Worm (Caenorhabditis elegans) whole organism, L4 larva: ENCODE data around the gene F32H5.4.

ENCODE experiments used
- D1046.2 ChIP-seq: fragments of 200-800 bp; sonication (Bioruptor generic); IDR thresholded peaks from 2 replicates; pipeline ENCODE4 v1.3.6; 2022; ENCODE audit warnings: missing genetic modification characterization, missing compliant biosample characterization
- T20F7.1 ChIP-seq: fragments of 200-800 bp; sonication (Bioruptor generic); optimal IDR thresholded peaks from 2 replicates; lab custom pipeline; 2018; ENCODE audit warnings: mild to moderate bottlenecking, missing genetic modification characterization, missing compliant biosample characterization
- T26A8.4 ChIP-seq: fragments of 200-800 bp; sonication (Bioruptor generic); IDR thresholded peaks from 2 replicates; pipeline ENCODE4 v1.3.6; 2022; ENCODE audit warnings: missing genetic modification characterization, missing compliant biosample characterization
- Y48G9A.11 ChIP-seq: fragments of 200-800 bp; sonication (Bioruptor generic); IDR thresholded peaks from 2 replicates; pipeline ENCODE4 v1.3.6; 2022; ENCODE audit warnings: missing genetic modification reagents, missing genetic modification characterization, missing compliant biosample characterization
- Y5F2A.4 ChIP-seq: fragments of 200-800 bp; sonication (Bioruptor generic); optimal IDR thresholded peaks from 2 replicates; lab custom pipeline; 2018; ENCODE audit warnings: mild to moderate bottlenecking, missing genetic modification characterization, missing compliant biosample characterization
- ZK337.2 ChIP-seq: fragments of 200-800 bp; sonication (Bioruptor generic); IDR thresholded peaks from 2 replicates; pipeline ENCODE4 v1.3.6; 2022; ENCODE audit warnings: missing genetic modification reagents, missing genetic modification characterization, missing compliant biosample characterization
- ZK546.5 ChIP-seq, 2 experiments: sonication (generic microtip); optimal IDR thresholded peaks; 2 replicates each; lab custom pipeline; 2017; ENCODE audit warnings: missing biosample characterization in 2 of 2, missing genetic modification characterization in 2 of 2
- arid-1 ChIP-seq: fragments of 200-800 bp; sonication (Bioruptor generic); conservative IDR thresholded peaks from 2 replicates; pipeline ENCODE4 v1.3.6; 2022; ENCODE audit warnings: missing genetic modification reagents, missing genetic modification characterization, missing compliant biosample characterization
- attf-4 ChIP-seq: sonication (generic microtip); optimal IDR thresholded peaks from 3 replicates; lab custom pipeline; 2017; ENCODE audit warnings: missing biosample characterization, missing genetic modification characterization
- ceh-20 ChIP-seq: fragments of 200-800 bp; sonication (Bioruptor generic); IDR thresholded peaks from 2 replicates; pipeline ENCODE4 v1.3.6; 2022; ENCODE audit warnings: missing genetic modification reagents, missing genetic modification characterization, missing compliant biosample characterization
- ceh-44 ChIP-seq: fragments of 200-800 bp; sonication (Bioruptor generic); IDR thresholded peaks from 2 replicates; pipeline ENCODE4 v1.3.6; 2022; ENCODE audit warnings: missing genetic modification reagents, missing genetic modification characterization, missing compliant biosample characterization
- ceh-62 ChIP-seq: sonication (generic microtip); optimal IDR thresholded peaks from 2 replicates; lab custom pipeline; 2017; ENCODE audit warnings: missing biosample characterization, missing genetic modification characterization
- ceh-82 ChIP-seq: sonication (generic microtip); optimal IDR thresholded peaks from 2 replicates; lab custom pipeline; 2017; ENCODE audit warnings: missing biosample characterization, missing genetic modification characterization
- ctbp-1 ChIP-seq: fragments of 200-800 bp; sonication (Bioruptor generic); IDR thresholded peaks from 2 replicates; pipeline ENCODE4 v1.3.6; 2022; ENCODE audit warnings: missing genetic modification reagents, missing genetic modification characterization, missing compliant biosample characterization
- daf-16 ChIP-seq, 3 experiments: sonication (generic microtip); optimal IDR thresholded peaks; 2 replicates each; lab custom pipeline; 2016 to 2017; ENCODE audit warnings: missing genetic modification characterization in 3 of 3, missing genetic modification reagents in 3 of 3, mild to moderate bottlenecking in 2 of 3, missing compliant biosample characterization in 2 of 3, missing biosample characterization in 1 of 3, moderate library complexity in 1 of 3
- daf-8 ChIP-seq: fragments of 200-800 bp; sonication (Bioruptor generic); IDR thresholded peaks from 2 replicates; pipeline ENCODE4 v1.3.6; 2022; ENCODE audit warnings: missing genetic modification characterization, missing compliant biosample characterization
- dmd-9 ChIP-seq: fragments of 200-800 bp; sonication (Bioruptor generic); IDR thresholded peaks from 2 replicates; pipeline ENCODE4 v1.3.6; 2022; ENCODE audit warnings: missing genetic modification reagents, missing genetic modification characterization, missing compliant biosample characterization
- dpl-1 ChIP-seq: fragments of 150-350 bp; optimal IDR thresholded peaks from 2 replicates; lab custom pipeline; 2014; ENCODE audit warnings: missing biosample characterization, missing genetic modification reagents, missing genetic modification characterization
- dve-1 ChIP-seq: sonication (generic microtip); optimal IDR thresholded peaks from 2 replicates; lab custom pipeline; 2017; ENCODE audit warnings: antibody characterized with exemption, mild to moderate bottlenecking, missing genetic modification characterization, missing compliant biosample characterization; ENCODE audit not compliant: insufficient read depth
- egl-27 ChIP-seq: sonication (generic microtip); optimal IDR thresholded peaks from 3 replicates; lab custom pipeline; 2017; ENCODE audit warnings: missing biosample characterization, missing genetic modification reagents, missing genetic modification characterization
- fos-1 ChIP-seq: fragments of 150-350 bp; optimal IDR thresholded peaks from 2 replicates; lab custom pipeline; 2014; ENCODE audit warnings: missing biosample characterization, missing genetic modification characterization
- gei-8 ChIP-seq: fragments of 200-800 bp; sonication (Bioruptor generic); optimal IDR thresholded peaks from 2 replicates; lab custom pipeline; 2018; ENCODE audit warnings: mild to moderate bottlenecking, missing genetic modification characterization, missing compliant biosample characterization
- hif-1 ChIP-seq, 2 experiments: sonication (generic microtip); optimal IDR thresholded peaks; 2 replicates each; lab custom pipeline; 2016 to 2017; ENCODE audit warnings: missing compliant biosample characterization in 2 of 2, missing genetic modification characterization in 2 of 2, missing genetic modification reagents in 2 of 2, missing genotype in 2 of 2, mild to moderate bottlenecking in 1 of 2
- hlh-11 ChIP-seq: fragments of 200-800 bp; sonication (Bioruptor generic); optimal IDR thresholded peaks from 2 replicates; lab custom pipeline; 2018; ENCODE audit warnings: mild to moderate bottlenecking, missing genetic modification characterization, missing compliant biosample characterization
- hlh-30 ChIP-seq: sonication (generic microtip); optimal IDR thresholded peaks from 2 replicates; lab custom pipeline; 2017; ENCODE audit warnings: antibody characterized with exemption, mild to moderate bottlenecking, missing genetic modification characterization, missing compliant biosample characterization; ENCODE audit not compliant: insufficient read depth
- lim-7 ChIP-seq: fragments of 200-800 bp; sonication (Bioruptor generic); IDR thresholded peaks from 2 replicates; pipeline ENCODE4 v1.3.6; 2022; ENCODE audit warnings: missing genetic modification characterization, missing compliant biosample characterization
- lin-1 ChIP-seq: fragments of 200-800 bp; sonication (Bioruptor generic); IDR thresholded peaks from 2 replicates; pipeline ENCODE4 v1.3.6; 2022; ENCODE audit warnings: missing genetic modification reagents, missing genetic modification characterization, missing compliant biosample characterization
- lin-13 ChIP-seq: fragments of 150-350 bp; optimal IDR thresholded peaks from 2 replicates; lab custom pipeline; 2014; ENCODE audit warnings: missing biosample characterization, missing genetic modification reagents, missing genetic modification characterization
- lin-38 ChIP-seq: fragments of 200-800 bp; sonication (Bioruptor generic); IDR thresholded peaks from 2 replicates; pipeline ENCODE4 v1.3.6; 2022; ENCODE audit warnings: missing genetic modification reagents, missing genetic modification characterization, missing compliant biosample characterization
- mdl-1 ChIP-seq, 2 experiments: fragments of 150-350 bp in 1 of 2; sonication (generic microtip) in 1 of 2; optimal IDR thresholded peaks; 2 replicates each; lab custom pipeline; 2014 to 2017; ENCODE audit warnings: missing biosample characterization in 2 of 2, missing genetic modification characterization in 2 of 2
- mdt-29 ChIP-seq: fragments of 200-800 bp; sonication (Bioruptor generic); IDR thresholded peaks from 2 replicates; pipeline ENCODE4 v1.3.6; 2022; ENCODE audit warnings: missing genetic modification reagents, missing genetic modification characterization, missing compliant biosample characterization
- mes-2 ChIP-seq: sonication (generic microtip); optimal IDR thresholded peaks from 2 replicates; lab custom pipeline; 2016; ENCODE audit warnings: missing genotype, mild to moderate bottlenecking, missing genetic modification characterization, missing compliant biosample characterization; ENCODE audit not compliant: poor library complexity, severe bottlenecking
- mxl-3 ChIP-seq: fragments of 200-800 bp; sonication (Bioruptor generic); optimal IDR thresholded peaks from 2 replicates; lab custom pipeline; 2018; ENCODE audit warnings: mild to moderate bottlenecking, missing genetic modification characterization, missing compliant biosample characterization
- nhr-10 ChIP-seq: fragments of 150-350 bp; optimal IDR thresholded peaks from 2 replicates; lab custom pipeline; 2014; ENCODE audit warnings: missing biosample characterization, missing genetic modification characterization
- nhr-11 ChIP-seq: fragments of 150-350 bp; optimal IDR thresholded peaks from 2 replicates; lab custom pipeline; 2014; ENCODE audit warnings: missing biosample characterization, missing genetic modification characterization
- nhr-28 ChIP-seq: fragments of 150-350 bp; optimal IDR thresholded peaks from 2 replicates; lab custom pipeline; 2014; ENCODE audit warnings: missing biosample characterization, missing genetic modification characterization
- nhr-41 ChIP-seq: fragments of 200-800 bp; sonication (Bioruptor generic); IDR thresholded peaks from 2 replicates; pipeline ENCODE4 v1.3.6; 2022; ENCODE audit warnings: missing genetic modification reagents, missing genetic modification characterization, missing compliant biosample characterization
- nhr-48 ChIP-seq: sonication (generic microtip); optimal IDR thresholded peaks from 2 replicates; lab custom pipeline; 2016; ENCODE audit warnings: mild to moderate bottlenecking, missing genetic modification characterization, missing compliant biosample characterization
- nhr-6 ChIP-seq: fragments of 150-350 bp; optimal IDR thresholded peaks from 2 replicates; lab custom pipeline; 2014; ENCODE audit warnings: missing biosample characterization, missing genetic modification characterization
- nhr-77 ChIP-seq: fragments of 150-350 bp; optimal IDR thresholded peaks from 2 replicates; lab custom pipeline; 2014; ENCODE audit warnings: missing biosample characterization, missing genetic modification characterization
- pha-4 ChIP-seq, 2 experiments: fragments of 150-350 bp in 1 of 2; fragments of 200-800 bp in 1 of 2; sonication (Bioruptor generic) in 1 of 2; IDR thresholded peaks in 1 of 2; optimal IDR thresholded peaks in 1 of 2; 2 replicates each; pipeline versions ENCODE4 v1.3.6 to Lab custom; 2014 to 2022; ENCODE audit warnings: missing genetic modification characterization in 2 of 2, missing genetic modification reagents in 2 of 2, missing biosample characterization in 1 of 2, missing compliant biosample characterization in 1 of 2
- pqm-1 ChIP-seq: sonication (generic microtip); optimal IDR thresholded peaks from 2 replicates; lab custom pipeline; 2017; ENCODE audit warnings: missing biosample characterization, missing genetic modification characterization
- saeg-2 ChIP-seq: fragments of 200-800 bp; sonication (Bioruptor generic); IDR thresholded peaks from 2 replicates; pipeline ENCODE4 v1.3.6; 2022; ENCODE audit warnings: missing genetic modification reagents, missing genetic modification characterization, missing compliant biosample characterization
- tra-1 ChIP-seq: fragments of 200-800 bp; sonication (Bioruptor generic); IDR thresholded peaks from 2 replicates; pipeline ENCODE4 v1.3.6; 2022; ENCODE audit warnings: missing genetic modification reagents, missing genetic modification characterization, missing compliant biosample characterization
- unc-130 ChIP-seq: sonication (generic microtip); optimal IDR thresholded peaks from 2 replicates; lab custom pipeline; 2016; ENCODE audit warnings: missing genetic modification reagents, missing genetic modification characterization, missing compliant biosample characterization
- unc-39 ChIP-seq: sonication (generic microtip); optimal IDR thresholded peaks from 2 replicates; lab custom pipeline; 2017; ENCODE audit warnings: missing biosample characterization, missing genetic modification characterization
- vab-7 ChIP-seq: fragments of 200-800 bp; sonication (Bioruptor generic); IDR thresholded peaks from 2 replicates; pipeline ENCODE4 v1.3.6; 2022; ENCODE audit warnings: missing genetic modification reagents, missing genetic modification characterization, missing compliant biosample characterization
- zfp-2 ChIP-seq: sonication (generic microtip); optimal IDR thresholded peaks from 2 replicates; lab custom pipeline; 2016; ENCODE audit warnings: mild to moderate bottlenecking, missing genetic modification characterization, missing compliant biosample characterization
- zip-2 ChIP-seq: fragments of 150-350 bp; optimal IDR thresholded peaks from 2 replicates; lab custom pipeline; 2014; ENCODE audit warnings: missing biosample characterization, missing genetic modification characterization

The F32H5.4 gene

DNA sequence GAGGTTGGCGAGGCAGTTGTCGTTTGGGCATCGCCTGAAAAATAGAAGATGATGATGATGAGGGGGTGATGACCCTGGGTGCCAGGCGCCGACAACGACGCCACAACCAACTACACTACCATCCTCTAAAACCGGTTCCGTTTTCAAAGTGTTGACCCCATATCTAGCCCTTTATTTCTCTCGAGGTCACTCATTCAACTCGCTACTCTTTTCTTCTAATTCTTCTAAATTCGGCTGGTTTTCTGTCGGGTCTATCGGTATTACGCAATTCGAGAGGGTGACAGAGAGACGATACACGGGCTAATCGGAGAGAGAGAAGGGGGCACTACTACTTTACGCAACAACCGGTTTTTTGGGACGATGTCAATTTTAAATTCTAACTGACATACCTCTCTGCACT lies 11.0 kb downstream of the F32H5.4 start (continued):
- TF ChIP-seq nhr-41 (GFP tag; lab: Robert Waterston, UW) (no peak), egl-27 (no peak), mes-2 (tag; lab: Kevin White, UChicago) (peak; percentile 49), lin-38 (GFP tag; lab: Robert Waterston, UW) (peak; percentile 38), ctbp-1 (no peak), fos-1 (tag; lab: Kevin White, UChicago) (no peak), nhr-28 (tag; lab: Kevin White, UChicago) (peak; percentile 90), dve-1 (tag; lab: Kevin White, UChicago) (peak; percentile 26), hlh-30 (tag; lab: Kevin White, UChicago) (peak; percentile 56), ceh-62 (no peak), hif-1 (tag; optimal IDR thresholded peaks at IDR 0.05; lab: Kevin White, UChicago) (no peak), ceh-20 (GFP tag; lab: Robert Waterston, UW) (no peak), unc-130 (GFP tag; lab: Kevin White, UChicago) (no peak), mdt-29 (GFP tag; lab: Robert Waterston, UW) (no peak), T20F7.1 (GFP tag; lab: Kevin White, UChicago) (no peak), D1046.2 (GFP tag; lab: Robert Waterston, UW) (no peak), gei-8 (no peak), tra-1 (GFP tag; lab: Robert Waterston, UW) (no peak), attf-4 (tag; lab: Kevin White, UChicago) (no peak), ZK546.5 (tag; optimal IDR thresholded peaks at IDR 0.05; lab: Kevin White, UChicago) (no peak), dmd-9 (no peak), lin-13 (GFP tag; lab: Kevin White, UChicago) (no peak), ceh-82 (tag; lab: Kevin White, UChicago) (no peak), zip-2 (no peak), daf-8 (GFP tag; lab: Robert Waterston, UW) (no peak), nhr-11 (tag; lab: Kevin White, UChicago) (no peak), nhr-77 (tag; lab: Kevin White, UChicago) (no peak), nhr-10 (tag; lab: Kevin White, UChicago) (no peak), T26A8.4 (GFP tag; lab: Robert Waterston, UW) (no peak; the same call in 1 of the 2 replicates), Y5F2A.4 (GFP tag; lab: Kevin White, UChicago) (no peak), lim-7 (GFP tag; lab: Robert Waterston, UW) (no peak), unc-39 (tag; lab: Kevin White, UChicago) (no peak)

ce11 chrV:13372821-13373220 lies 12.5 kb downstream of the F32H5.4 start:
- TF ChIP-seq daf-16 (GFP tag; optimal IDR thresholded peaks at IDR 0.05; lab: Kevin White, UChicago) (no peak), daf-16 (tag; optimal IDR thresholded peaks at IDR 0.05; lab: Kevin White, UChicago) (peak; percentile 91), mdl-1 (tag; optimal IDR thresholded peaks at IDR 0.05; lab: Kevin White, UChicago) (peak in 1 of 2 experiments; percentile 49), attf-4 (tag; lab: Kevin White, UChicago) (no peak), hlh-30 (tag; lab: Kevin White, UChicago) (peak; percentile 29), hlh-11 (tag; lab: Kevin White, UChicago) (peak; percentile 69), ceh-62 (no peak), mdt-29 (GFP tag; lab: Robert Waterston, UW) (no peak), vab-7 (no peak), dpl-1 (no peak), nhr-77 (tag; lab: Kevin White, UChicago) (peak; percentile 75), lin-1 (GFP tag; lab: Robert Waterston, UW) (peak; percentile 65; the same call in 1 of the 2 replicates), saeg-2 (GFP tag; lab: Robert Waterston, UW) (no peak), ZK337.2 (GFP tag; lab: Robert Waterston, UW) (no peak), pqm-1 (tag; lab: Kevin White, UChicago) (peak; percentile 92), Y48G9A.11 (GFP tag; lab: Robert Waterston, UW) (no peak), mxl-3 (GFP tag; lab: Kevin White, UChicago) (no peak), zfp-2 (tag; lab: Kevin White, UChicago) (no peak), nhr-48 (tag; lab: Kevin White, UChicago) (peak; percentile 7), ceh-44 (GFP tag; lab: Robert Waterston, UW) (no peak), arid-1 (GFP tag; lab: Robert Waterston, UW) (no peak), mes-2 (tag; lab: Kevin White, UChicago) (no peak), unc-130 (GFP tag; lab: Kevin White, UChicago) (no peak), nhr-28 (tag; lab: Kevin White, UChicago) (peak; percentile 82), pha-4 (GFP tag; IDR thresholded peaks at IDR 0.05; lab: Robert Waterston, UW) (peak; percentile 24; the same call in 1 of the 2 replicates), pha-4 (tag; optimal IDR thresholded peaks at IDR 0.05; lab: Kevin White, UChicago) (no peak), nhr-6 (peak; percentile 58)
